Fruit fly (Drosophila melanogaster) whole organism, prepupa: ENCODE results near the gene bchs.

Source experiments
- CG8119 ChIP-seq: fragments of 200-800 bp; sonication (Bioruptor generic); IDR thresholded peaks from 3 replicates; pipeline ENCODE4 v1.3.6; 2022; ENCODE audit warnings: missing biosample characterization, missing genetic modification characterization
- CG9139 ChIP-seq: fragments of 200-800 bp; sonication (Bioruptor generic); optimal IDR thresholded peaks from 3 replicates; lab custom pipeline; 2017; ENCODE audit warnings: missing biosample characterization, mild to moderate bottlenecking, missing genetic modification characterization
- Eip93F ChIP-seq: fragments of 200-800 bp; sonication (Bioruptor generic); optimal IDR thresholded peaks from 2 replicates; lab custom pipeline; 2016; ENCODE audit warnings: missing biosample characterization, mild to moderate bottlenecking, missing genetic modification characterization

DNA sequence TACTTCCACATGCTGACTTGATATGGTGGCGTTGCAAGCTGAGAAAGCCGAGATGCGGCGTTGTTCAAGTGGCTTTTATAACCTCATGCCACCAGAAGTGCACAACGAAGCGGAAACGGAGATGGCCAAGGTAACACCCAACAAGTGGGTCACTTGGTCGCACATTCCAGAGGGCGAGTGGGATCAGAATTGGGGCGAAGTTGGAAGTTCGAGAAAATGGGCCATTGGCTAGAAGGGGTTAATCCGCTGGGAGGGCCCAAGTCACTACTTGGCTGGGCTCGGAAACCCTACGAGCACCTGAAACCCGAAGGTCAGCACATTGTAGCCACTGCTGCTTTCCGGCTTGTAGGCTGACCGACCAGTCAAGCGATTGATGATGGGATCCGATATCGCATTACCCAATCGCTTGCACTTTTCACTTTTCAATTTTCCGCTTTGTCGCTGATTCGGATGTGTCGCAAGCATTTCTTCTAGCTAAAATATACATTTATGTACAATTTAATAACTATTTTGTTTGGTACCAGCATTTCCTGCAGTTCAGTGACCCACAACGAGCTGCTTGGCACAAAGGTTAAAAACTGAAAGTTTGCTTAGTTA lies 51.7 kb downstream of the bchs start, which contains the start of gene Vm26Ac:
- TF ChIP-seq CG9139 (no peak), CG8119 (no peak), Eip93F (no peak)
